Fruit fly (Drosophila melanogaster) S2 (cell line): ENCODE results near the gene CG43246.

Experiments
- CG8478 ChIP-seq: fragments of >200 bp; optimal IDR thresholded peaks from 2 replicates; lab custom pipeline; 2018
- CTCF ChIP-seq, 2 experiments: fragments of >200 bp; optimal IDR thresholded peaks; 2 replicates each; lab custom pipeline; 2018

- TF ChIP-seq CG8478 (no peak), CTCF (optimal IDR thresholded peaks at IDR 0.05; lab: Kevin White, UChicago) (no peak)
These were observed 43.9 kb downstream of the CG43246 start for dm6 chr3L:14580294-14580693.
